Worm (Caenorhabditis elegans) whole organism, L2 larva: ENCODE measurements around the gene Y48A6B.7.

ENCODE experiments used
- F13H6.1 ChIP-seq: sonication (generic microtip); optimal IDR thresholded peaks from 2 replicates; lab custom pipeline; 2016; ENCODE audit warnings: missing genetic modification characterization, missing compliant biosample characterization
- R02D3.7 ChIP-seq: fragments of 150-350 bp; optimal IDR thresholded peaks from 2 replicates; lab custom pipeline; 2014; ENCODE audit warnings: missing biosample characterization, missing genetic modification characterization
- ZK546.5 ChIP-seq: sonication (generic microtip); optimal IDR thresholded peaks from 2 replicates; lab custom pipeline; 2017; ENCODE audit warnings: missing biosample characterization, missing genetic modification characterization
- alr-1 ChIP-seq: fragments of 150-350 bp; optimal IDR thresholded peaks from 2 replicates; lab custom pipeline; 2014; ENCODE audit warnings: missing biosample characterization, missing genetic modification characterization
- aly-2 ChIP-seq: fragments of 150-350 bp; optimal IDR thresholded peaks from 2 replicates; lab custom pipeline; 2014; ENCODE audit warnings: missing biosample characterization, missing genetic modification characterization
- ama-1 ChIP-seq: fragments of 150-350 bp; optimal IDR thresholded peaks from 2 replicates; lab custom pipeline; 2018; ENCODE audit warnings: inconsistent platforms
- blmp-1 ChIP-seq: sonication (generic microtip); optimal IDR thresholded peaks from 2 replicates; lab custom pipeline; 2017; ENCODE audit warnings: missing genetic modification characterization, mild to moderate bottlenecking, missing compliant biosample characterization, antibody characterized with exemption, moderate library complexity; ENCODE audit not compliant: insufficient read depth
- ceh-82 ChIP-seq: fragments of 150-350 bp; optimal IDR thresholded peaks from 2 replicates; lab custom pipeline; 2014; ENCODE audit warnings: missing biosample characterization, missing genetic modification characterization
- crh-2 ChIP-seq: sonication (generic microtip); optimal IDR thresholded peaks from 2 replicates; lab custom pipeline; 2017; ENCODE audit warnings: missing biosample characterization, missing genetic modification characterization
- dmd-4 ChIP-seq: sonication (generic microtip); optimal IDR thresholded peaks from 2 replicates; lab custom pipeline; 2017; ENCODE audit warnings: missing biosample characterization, missing genetic modification characterization
- egl-27 ChIP-seq: sonication (generic microtip); optimal IDR thresholded peaks from 3 replicates; lab custom pipeline; 2017; ENCODE audit warnings: missing biosample characterization, missing genetic modification reagents, missing genetic modification characterization
- elt-1 ChIP-seq: fragments of 150-350 bp; optimal IDR thresholded peaks from 2 replicates; lab custom pipeline; 2014; ENCODE audit warnings: missing biosample characterization, missing genetic modification characterization
- elt-3 ChIP-seq: sonication (generic microtip); optimal IDR thresholded peaks from 2 replicates; lab custom pipeline; 2017; ENCODE audit warnings: missing biosample characterization, missing genetic modification characterization
- fos-1 ChIP-seq: fragments of 150-350 bp; optimal IDR thresholded peaks from 2 replicates; lab custom pipeline; 2014; ENCODE audit warnings: missing biosample characterization, missing genetic modification characterization
- gmeb-1 ChIP-seq: fragments of 150-350 bp; optimal IDR thresholded peaks from 2 replicates; lab custom pipeline; 2014; ENCODE audit warnings: missing biosample characterization, missing genetic modification characterization
- lin-11 ChIP-seq: fragments of 150-350 bp; sonication (generic microtip); optimal IDR thresholded peaks from 2 replicates; lab custom pipeline; 2014; ENCODE audit warnings: missing biosample characterization, missing genetic modification characterization, inconsistent platforms, mixed read lengths
- lin-13 ChIP-seq: fragments of 150-350 bp; optimal IDR thresholded peaks from 2 replicates; lab custom pipeline; 2014; ENCODE audit warnings: missing biosample characterization, missing genetic modification reagents, missing genetic modification characterization
- lin-39 ChIP-seq: fragments of 150-350 bp; optimal IDR thresholded peaks from 2 replicates; lab custom pipeline; 2014; ENCODE audit warnings: missing biosample characterization, missing genetic modification reagents, missing genetic modification characterization
- lsy-2 ChIP-seq, 2 experiments: fragments of 150-350 bp in 1 of 2; sonication (generic microtip) in 1 of 2; optimal IDR thresholded peaks; 2 replicates each; lab custom pipeline; 2014 to 2017; ENCODE audit warnings: missing biosample characterization in 2 of 2, missing genetic modification characterization in 2 of 2
- mdl-1 ChIP-seq, 2 experiments: fragments of 150-350 bp in 1 of 2; sonication (generic microtip) in 1 of 2; optimal IDR thresholded peaks; 2 replicates each; lab custom pipeline; 2017; ENCODE audit warnings: missing biosample characterization in 2 of 2, missing genetic modification characterization in 2 of 2
- nhr-10 ChIP-seq: sonication (generic microtip); optimal IDR thresholded peaks from 2 replicates; lab custom pipeline; 2017; ENCODE audit warnings: missing biosample characterization, missing genetic modification characterization
- nhr-11 ChIP-seq: fragments of 150-350 bp; optimal IDR thresholded peaks from 2 replicates; lab custom pipeline; 2014; ENCODE audit warnings: missing biosample characterization, missing genetic modification characterization
- nhr-12 ChIP-seq: fragments of 150-350 bp; optimal IDR thresholded peaks from 2 replicates; lab custom pipeline; 2014; ENCODE audit warnings: missing biosample characterization, missing genetic modification characterization
- nhr-129 ChIP-seq: fragments of 150-350 bp; optimal IDR thresholded peaks from 2 replicates; lab custom pipeline; 2014; ENCODE audit warnings: missing biosample characterization, missing genetic modification characterization
- nhr-21 ChIP-seq: fragments of 150-350 bp; optimal IDR thresholded peaks from 2 replicates; lab custom pipeline; 2014; ENCODE audit warnings: missing biosample characterization, missing genetic modification characterization
- nhr-23 ChIP-seq: fragments of 150-350 bp; optimal IDR thresholded peaks from 2 replicates; lab custom pipeline; 2014; ENCODE audit warnings: missing biosample characterization, missing genetic modification reagents, missing genetic modification characterization
- nhr-6 ChIP-seq: fragments of 150-350 bp; optimal IDR thresholded peaks from 2 replicates; lab custom pipeline; 2014; ENCODE audit warnings: missing biosample characterization, missing genetic modification characterization
- peb-1 ChIP-seq: fragments of 150-350 bp; optimal IDR thresholded peaks from 2 replicates; lab custom pipeline; 2014; ENCODE audit warnings: missing biosample characterization, missing genetic modification characterization
- sem-4 ChIP-seq: fragments of 150-350 bp; optimal IDR thresholded peaks from 2 replicates; lab custom pipeline; 2014; ENCODE audit warnings: missing biosample characterization, missing genetic modification reagents, missing genetic modification characterization
- skn-1 ChIP-seq: sonication (generic microtip); optimal IDR thresholded peaks from 2 replicates; lab custom pipeline; 2017; ENCODE audit warnings: missing biosample characterization, missing genetic modification characterization
- sma-3 ChIP-seq: sonication (generic microtip); optimal IDR thresholded peaks from 2 replicates; lab custom pipeline; 2016; ENCODE audit warnings: missing genetic modification reagents, missing genetic modification characterization, missing compliant biosample characterization
- sma-9 ChIP-seq, 2 experiments: fragments of 150-350 bp in 1 of 2; sonication (generic microtip) in 1 of 2; optimal IDR thresholded peaks; 2 replicates each; lab custom pipeline; 2014 to 2016; ENCODE audit warnings: missing genetic modification characterization in 2 of 2, mild to moderate bottlenecking in 1 of 2, missing biosample characterization in 1 of 2, missing compliant biosample characterization in 1 of 2, missing genetic modification reagents in 1 of 2, moderate library complexity in 1 of 2
- snpc-4 ChIP-seq: fragments of 150-350 bp; optimal IDR thresholded peaks from 2 replicates; lab custom pipeline; 2014; ENCODE audit warnings: missing biosample characterization, missing genetic modification characterization
- unc-39 ChIP-seq: fragments of 150-350 bp; optimal IDR thresholded peaks from 2 replicates; lab custom pipeline; 2014; ENCODE audit warnings: missing biosample characterization, missing genetic modification characterization
- unc-55 ChIP-seq: fragments of 150-350 bp; sonication (generic microtip); optimal IDR thresholded peaks from 3 replicates; lab custom pipeline; 2014; ENCODE audit warnings: missing biosample characterization, missing genetic modification reagents, missing genetic modification characterization
- unc-62 ChIP-seq: fragments of 150-350 bp; optimal IDR thresholded peaks from 2 replicates; lab custom pipeline; 2014; ENCODE audit warnings: missing biosample characterization, missing genetic modification reagents, missing genetic modification characterization
- zag-1 ChIP-seq: fragments of 150-350 bp; optimal IDR thresholded peaks from 2 replicates; lab custom pipeline; 2014; ENCODE audit warnings: missing biosample characterization, missing genetic modification characterization
- ztf-1 ChIP-seq: fragments of 200-800 bp; sonication (Bioruptor generic); conservative IDR thresholded peaks from 2 replicates; pipeline ENCODE4 v1.3.6; 2022; ENCODE audit warnings: missing genetic modification characterization, missing compliant biosample characterization
- ztf-11 ChIP-seq: sonication (generic microtip); optimal IDR thresholded peaks from 2 replicates; lab custom pipeline; 2017; ENCODE audit warnings: missing biosample characterization, missing genetic modification characterization
- ztf-4 ChIP-seq: fragments of 150-350 bp; optimal IDR thresholded peaks from 2 replicates; lab custom pipeline; 2014; ENCODE audit warnings: missing biosample characterization, missing genetic modification characterization

Gene Y48A6B.7

ce11 chrIII:11053603-11054002, 27.2 kb upstream of the Y48A6B.7 start:
- TF ChIP-seq lin-11 (tag; lab: Kevin White, UChicago) (no peak), nhr-23 (tag; lab: Kevin White, UChicago) (no peak), peb-1 (tag; lab: Kevin White, UChicago) (no peak), ztf-4 (tag; lab: Kevin White, UChicago) (no peak), nhr-129 (tag; lab: Kevin White, UChicago) (no peak), mdl-1 (tag; optimal IDR thresholded peaks at IDR 0.05; lab: Kevin White, UChicago) (no peak), aly-2 (tag; lab: Kevin White, UChicago) (no peak), ceh-82 (tag; lab: Kevin White, UChicago) (no peak), fos-1 (no peak), nhr-12 (tag; lab: Kevin White, UChicago) (no peak), elt-1 (no peak), unc-39 (tag; lab: Kevin White, UChicago) (no peak), unc-62 (GFP tag; lab: Kevin White, UChicago) (no peak), dmd-4 (tag; lab: Kevin White, UChicago) (no peak), nhr-6 (no peak), ama-1 (lab: Kevin White, UChicago) (no peak), zag-1 (tag; lab: Kevin White, UChicago) (no peak)

- TF ChIP-seq alr-1 (tag; lab: Kevin White, UChicago), result no peak
- peak; percentile 58 for TF ChIP-seq sma-3 (GFP tag; lab: Kevin White, UChicago)
- TF ChIP-seq gmeb-1, result no peak
- TF ChIP-seq unc-39 (tag; lab: Kevin White, UChicago), result no peak
- TF ChIP-seq dmd-4 (tag; lab: Kevin White, UChicago), result no peak
- TF ChIP-seq fos-1, result peak; percentile 93
- peak; percentile 7 for TF ChIP-seq crh-2 (tag; lab: Kevin White, UChicago)
- TF ChIP-seq zag-1 (tag; lab: Kevin White, UChicago), result no peak
- no peak for TF ChIP-seq nhr-6
- no peak for TF ChIP-seq egl-27 (tag; lab: Kevin White, UChicago)
- peak; percentile 4 for TF ChIP-seq unc-55
- TF ChIP-seq lin-39 (tag; lab: Kevin White, UChicago), result no peak
- TF ChIP-seq nhr-11, result no peak
- no peak for TF ChIP-seq sma-9 (GFP tag; optimal IDR thresholded peaks at IDR 0.05; lab: Kevin White, UChicago)
- no peak for TF ChIP-seq sma-9 (tag; optimal IDR thresholded peaks at IDR 0.05; lab: Kevin White, UChicago)
- peak; percentile 20 for TF ChIP-seq nhr-129 (tag; lab: Kevin White, UChicago)
- no peak for TF ChIP-seq aly-2 (tag; lab: Kevin White, UChicago)
- TF ChIP-seq F13H6.1, result peak; percentile 21
- no peak for TF ChIP-seq elt-3 (tag; lab: Kevin White, UChicago)
These were observed 24.3 kb upstream of the Y48A6B.7 start for ce11 chrIII:11050658-11051118.

- TF ChIP-seq dmd-4 (tag; lab: Kevin White, UChicago) (no peak), crh-2 (tag; lab: Kevin White, UChicago) (peak; percentile 37), fos-1 (peak; percentile 84), ztf-11 (tag; lab: Kevin White, UChicago) (no peak), sma-9 (GFP tag; optimal IDR thresholded peaks at IDR 0.05; lab: Kevin White, UChicago) (no peak), sma-9 (tag; optimal IDR thresholded peaks at IDR 0.05; lab: Kevin White, UChicago) (no peak), blmp-1 (peak; percentile 20)
These were observed 20.2 kb upstream of the Y48A6B.7 start for ce11 chrIII:11046549-11046948.

ce11 chrIII:11045196-11045595, 18.8 kb upstream of the Y48A6B.7 start:
- TF ChIP-seq snpc-4 (tag; lab: Kevin White, UChicago) (no peak), sma-9 (GFP tag; optimal IDR thresholded peaks at IDR 0.05; lab: Kevin White, UChicago) (no peak), sma-9 (tag; optimal IDR thresholded peaks at IDR 0.05; lab: Kevin White, UChicago) (no peak), unc-39 (tag; lab: Kevin White, UChicago) (no peak), alr-1 (tag; lab: Kevin White, UChicago) (no peak)

- peak in 1 of 2 experiments; percentile 6 for TF ChIP-seq lsy-2 (tag; optimal IDR thresholded peaks at IDR 0.05; lab: Kevin White, UChicago)
- TF ChIP-seq nhr-11, result no peak
- TF ChIP-seq nhr-12 (tag; lab: Kevin White, UChicago), result no peak
- peak; percentile 12 for TF ChIP-seq nhr-129 (tag; lab: Kevin White, UChicago)
- no peak for TF ChIP-seq ztf-4 (tag; lab: Kevin White, UChicago)
- no peak for TF ChIP-seq lin-13 (GFP tag; lab: Kevin White, UChicago)
- peak; percentile 28 for TF ChIP-seq fos-1
- TF ChIP-seq lin-11 (tag; lab: Kevin White, UChicago), result no peak
- no peak for TF ChIP-seq gmeb-1
- TF ChIP-seq nhr-10 (tag; lab: Kevin White, UChicago), result no peak
- no peak for TF ChIP-seq peb-1 (tag; lab: Kevin White, UChicago)
- TF ChIP-seq unc-62 (GFP tag; lab: Kevin White, UChicago), result no peak
- no peak for TF ChIP-seq crh-2 (tag; lab: Kevin White, UChicago)
- no peak for TF ChIP-seq ztf-11 (tag; lab: Kevin White, UChicago)
- TF ChIP-seq blmp-1, result peak; percentile 2
- no peak for TF ChIP-seq zag-1 (tag; lab: Kevin White, UChicago)
- no peak for TF ChIP-seq R02D3.7 (tag; lab: Kevin White, UChicago)
- TF ChIP-seq unc-39 (tag; lab: Kevin White, UChicago), result no peak
- no peak for TF ChIP-seq nhr-21 (tag; lab: Kevin White, UChicago)
- TF ChIP-seq ama-1 (lab: Kevin White, UChicago), result no peak
- no peak for TF ChIP-seq sem-4 (tag; lab: Kevin White, UChicago)
- TF ChIP-seq ztf-1 (GFP tag; lab: Robert Waterston, UW), result no peak
- TF ChIP-seq nhr-23 (tag; lab: Kevin White, UChicago), result no peak
- TF ChIP-seq nhr-6, result no peak
- TF ChIP-seq skn-1 (tag; lab: Kevin White, UChicago), result no peak
- no peak for TF ChIP-seq ZK546.5
- no peak for TF ChIP-seq sma-3 (GFP tag; lab: Kevin White, UChicago)
- TF ChIP-seq unc-55, result no peak
- TF ChIP-seq dmd-4 (tag; lab: Kevin White, UChicago), result no peak
These were observed 14.2 kb upstream of the Y48A6B.7 start for ce11 chrIII:11040606-11041005.
